Fruit fly (Drosophila melanogaster): Measurements from ENCODE around the gene CG15385.

CG15385 gene

DNA sequence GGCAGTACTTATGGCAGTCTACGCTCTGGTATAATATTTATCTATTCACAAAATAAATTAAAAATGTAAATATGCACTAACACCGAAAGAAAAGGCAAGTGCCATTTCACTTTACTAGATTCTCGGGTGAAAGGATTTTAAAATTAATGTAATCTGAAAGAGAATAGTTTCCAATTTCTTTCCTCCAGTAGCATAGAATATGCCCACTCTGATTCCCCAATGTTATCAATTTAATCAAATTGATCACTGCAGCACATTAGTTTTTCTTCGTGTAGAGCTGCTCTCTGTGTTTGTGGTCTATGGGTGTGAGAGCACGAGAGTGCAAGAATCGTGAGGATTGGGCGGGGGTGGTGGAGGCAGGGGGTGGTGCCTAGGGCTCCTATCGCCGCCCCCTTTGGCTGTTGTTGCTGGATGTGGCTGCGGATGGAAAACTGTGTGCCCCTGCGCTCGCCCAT, 11.2 kb downstream of the CG15385 start (continued):
- TF ChIP-seq ci (GFP tag; IDR thresholded peaks at IDR 0.05) (peak; percentile 80), Nf-YA (GFP tag; IDR thresholded peaks at IDR 0.05) (peak; percentile 67; the same call in 1 of the 2 replicates), MESR4 (GFP tag; optimal IDR thresholded peaks at IDR 0.05) (peak; percentile 0), CG17186 (GFP tag; optimal IDR thresholded peaks at IDR 0.05) (peak; percentile 71), CG5953 (GFP tag; IDR thresholded peaks at IDR 0.05) (0 out of 2 replicates have a peak, but pooled peaks have one; percentile 39), CG9817 (tag; optimal IDR thresholded peaks at IDR 0.05) (peak; percentile 35), lbe (GFP tag; optimal IDR thresholded peaks at IDR 0.05) (peak; percentile 27), CG16863 (GFP tag; optimal IDR thresholded peaks at IDR 0.05) (peak; percentile 73), cas (GFP tag; IDR thresholded peaks at IDR 0.05) (no peak), wor (GFP tag; IDR thresholded peaks at IDR 0.05) (peak; percentile 71), NC2α (GFP tag; optimal IDR thresholded peaks at IDR 0.05) (peak; percentile 30), Atf3 (GFP tag; optimal IDR thresholded peaks at IDR 0.05) (peak; percentile 82), sr (GFP tag; IDR thresholded peaks at IDR 0.05) (no peak), slp2 (GFP tag; optimal IDR thresholded peaks at IDR 0.05) (peak; percentile 81), Mrtf (GFP tag; IDR thresholded peaks at IDR 0.05) (peak; percentile 48; the same call in 2 of the 3 replicates), CG8359 (GFP tag; optimal IDR thresholded peaks at IDR 0.05; ENCODE audit: borderline replicate concordance) (peak; percentile 87), PHDP (tag; optimal IDR thresholded peaks at IDR 0.05) (peak; percentile 85), CG31365 (tag; optimal IDR thresholded peaks at IDR 0.05) (peak; percentile 18), eyg (GFP tag; optimal IDR thresholded peaks at IDR 0.05) (peak; percentile 31), Hey (tag; optimal IDR thresholded peaks at IDR 0.05) (no peak), wdn (GFP tag; IDR thresholded peaks at IDR 0.05) (no peak), CG3163 (GFP tag; optimal IDR thresholded peaks at IDR 0.05) (no peak), danr (GFP tag; IDR thresholded peaks at IDR 0.05) (peak; percentile 61; the same call in 1 of the 2 replicates), odd (GFP tag; optimal IDR thresholded peaks at IDR 0.05) (peak; percentile 75), gro (GFP tag; optimal IDR thresholded peaks at IDR 0.05) (no peak), CG9727 (GFP tag; optimal IDR thresholded peaks at IDR 0.05) (peak; percentile 90), Ssrp (tag; optimal IDR thresholded peaks at IDR 0.05) (peak; percentile 88), fu2 (GFP tag; optimal IDR thresholded peaks at IDR 0.05) (no peak), CG17568 (GFP tag; optimal IDR thresholded peaks at IDR 0.05) (peak; percentile 81), scrt (GFP tag; optimal IDR thresholded peaks at IDR 0.05) (peak; percentile 62), CG42726 (GFP tag; IDR thresholded peaks at IDR 0.05; ENCODE audit: partially characterized antibody) (no peak), CG34422 (GFP tag; IDR thresholded peaks at IDR 0.05) (peak; percentile 80; the same call in 2 of the 3 replicates), sens (GFP tag) (peak; percentile 98), H2.0 (GFP tag; IDR thresholded peaks at IDR 0.05) (peak; percentile 61), Hr51 (GFP tag; optimal IDR thresholded peaks at IDR 0.05) (peak; percentile 44 to 68), CG11695 (GFP tag; IDR thresholded peaks at IDR 0.05) (peak; percentile 54; the same call in 1 of the 3 replicates), mirr (GFP tag; optimal IDR thresholded peaks at IDR 0.05) (no peak), YL-1 (GFP tag; optimal IDR thresholded peaks at IDR 0.05) (peak; percentile 15), CG12942 (GFP tag; optimal IDR thresholded peaks at IDR 0.05) (peak; percentile 77), Myb (GFP tag; optimal IDR thresholded peaks at IDR 0.05) (peak; percentile 18), CG9215 (GFP tag; IDR thresholded peaks at IDR 0.05) (peak; percentile 28; the same call in 1 of the 2 replicates), vnd (GFP tag; IDR thresholded peaks at IDR 0.05; ENCODE audit: partially characterized antibody) (no peak), crol (GFP tag; IDR thresholded peaks at IDR 0.05) (peak; percentile 95), CG11456 (GFP tag; IDR thresholded peaks at IDR 0.05) (0 out of 3 replicates have a peak, but pooled peaks have one; percentile 18), Asciz (GFP tag; optimal IDR thresholded peaks at IDR 0.05) (peak; percentile 95), CG4854 (GFP tag; optimal IDR thresholded peaks at IDR 0.05) (peak; percentile 47), Nf-YB (GFP tag; optimal IDR thresholded peaks at IDR 0.05) (peak; percentile 66), Ada2b (GFP tag; IDR thresholded peaks at IDR 0.05) (peak; percentile 52), CG6765 (GFP tag; optimal IDR thresholded peaks at IDR 0.05) (no peak), Hmr (GFP tag; optimal IDR thresholded peaks at IDR 0.05) (peak; percentile 45)
